Fruit fly (Drosophila melanogaster) Kc167 (cell line): ENCODE measurements around the gene CG13775.

Source experiments
- Myc ChIP-seq: fragments of >200 bp; optimal IDR thresholded peaks from 2 replicates; lab custom pipeline; 2017; ENCODE audit warnings: missing external identifiers
- Sin3A ChIP-seq: fragments of >200 bp; optimal IDR thresholded peaks from 2 replicates; lab custom pipeline; 2018; ENCODE audit warnings: missing external identifiers
- h ChIP-seq: fragments of >200 bp; optimal IDR thresholded peaks from 3 replicates; lab custom pipeline; 2018; ENCODE audit warnings: missing external identifiers
- insv ChIP-seq: fragments of >200 bp; optimal IDR thresholded peaks from 3 replicates; lab custom pipeline; 2018; ENCODE audit warnings: missing external identifiers
- psq ChIP-seq: fragments of >200 bp; optimal IDR thresholded peaks from 2 replicates; lab custom pipeline; 2017; ENCODE audit warnings: missing external identifiers
- ttk ChIP-seq: sonication (Bioruptor generic); optimal IDR thresholded peaks from 2 replicates; lab custom pipeline; 2017; ENCODE audit warnings: missing external identifiers

CG13775 gene

DNA sequence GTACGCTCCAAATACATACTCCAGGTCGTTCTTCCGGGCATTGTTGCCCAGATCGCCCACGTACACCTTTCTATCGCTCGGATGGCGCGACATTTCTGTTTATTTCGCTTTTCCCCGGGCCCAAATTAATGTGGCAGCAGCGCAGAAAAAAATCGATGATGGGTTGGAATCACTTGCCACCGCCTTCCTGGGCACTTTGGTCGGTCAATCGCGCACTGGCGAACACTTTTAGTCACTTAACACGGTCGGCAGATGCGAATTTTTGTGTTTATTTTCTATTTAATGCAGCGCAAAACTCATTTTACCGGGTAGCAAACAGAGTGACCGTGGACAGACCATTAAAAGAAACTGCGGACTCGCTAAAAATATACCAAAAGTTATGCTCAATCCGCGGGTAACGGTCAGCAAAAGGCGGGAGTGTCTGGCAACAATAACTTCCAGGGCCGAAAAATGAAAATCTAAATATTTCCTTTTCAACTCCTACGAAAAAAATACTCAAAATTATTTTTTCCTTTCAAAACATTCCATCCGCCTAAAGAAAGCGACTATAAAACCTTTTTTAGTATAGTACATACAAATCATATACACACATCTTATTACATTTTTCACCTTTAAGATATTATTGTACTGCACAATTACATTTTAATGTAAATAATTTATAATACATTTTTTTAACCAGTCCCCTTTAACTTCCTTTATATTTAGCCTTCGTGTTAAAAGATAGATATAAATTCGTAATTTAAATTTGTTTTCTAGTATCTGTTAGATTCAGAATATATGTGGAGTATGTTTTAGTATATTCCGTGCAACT, 36.7 kb downstream of the CG13775 start, which contains the start of gene x16:
Gene x16, minus strand, starts transcription at position 361 of the 811 bp plus-strand sequence.
- TF ChIP-seq ttk (no peak), insv (no peak), psq (lab: Kevin White, UChicago) (no peak), h (lab: Kevin White, UChicago) (no peak), Sin3A (lab: Kevin White, UChicago) (no peak), Myc (lab: Kevin White, UChicago) (no peak)

dm6 chr2L:6919203-6919849, 37.4 kb downstream of the CG13775 start:
- TF ChIP-seq insv (no peak), psq (lab: Kevin White, UChicago) (no peak), Myc (lab: Kevin White, UChicago) (no peak), ttk (no peak), h (lab: Kevin White, UChicago) (no peak), Sin3A (lab: Kevin White, UChicago) (no peak)

DNA sequence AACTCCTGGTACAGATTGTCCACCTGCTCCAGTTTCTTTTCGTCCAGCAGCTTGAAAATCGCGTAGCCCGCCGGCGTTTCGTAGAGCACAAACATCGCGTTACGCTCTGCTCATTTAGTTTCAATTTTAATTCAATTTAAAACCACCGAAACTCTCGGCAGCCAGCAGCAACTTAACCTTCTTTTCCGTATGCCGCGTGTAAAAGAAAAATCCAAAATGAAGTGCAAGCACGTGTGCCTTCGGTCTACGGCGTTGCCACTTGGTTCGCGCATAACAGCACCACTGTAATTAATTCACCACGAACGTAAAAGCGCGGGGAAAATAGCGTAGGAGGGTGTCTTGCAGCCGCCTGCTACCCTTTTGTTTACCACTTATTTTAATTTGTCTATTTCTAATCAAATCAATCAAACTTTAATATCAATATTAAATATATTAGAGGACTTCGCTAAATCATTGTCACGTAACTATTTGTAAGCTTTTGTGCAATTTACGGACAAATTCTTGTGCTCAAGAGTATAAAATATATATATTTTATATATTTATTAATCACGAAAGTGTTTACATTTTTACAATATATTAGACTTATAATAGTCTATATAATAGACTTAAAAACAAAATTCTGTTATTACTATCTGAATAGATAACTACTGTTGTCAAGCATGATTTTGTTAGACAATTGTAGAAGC, 38.1 kb downstream of the CG13775 start, which contains the start of gene nop5:
Gene nop5, minus strand, starts transcription at position 227 of the 686 bp plus-strand sequence.
- TF ChIP-seq Sin3A (lab: Kevin White, UChicago), result no peak

DNA sequence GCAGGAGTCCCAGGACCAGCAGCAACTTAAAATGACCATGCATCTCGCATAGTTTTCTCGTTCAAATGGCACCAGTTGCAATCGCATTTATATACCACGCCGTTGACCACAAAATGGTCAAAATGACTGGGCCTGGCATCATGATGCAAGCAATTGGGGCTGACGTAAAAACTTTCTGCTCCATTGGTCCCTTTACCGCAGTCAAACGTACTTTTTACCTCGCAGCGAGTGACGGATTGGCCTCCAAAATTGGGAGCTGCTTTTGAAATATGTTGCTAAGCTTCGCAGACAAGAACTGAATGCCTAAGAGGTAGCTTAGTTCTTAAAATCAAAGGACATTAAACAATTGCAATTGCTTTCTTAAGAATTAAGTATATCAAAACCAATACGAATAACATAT, 40.4 kb downstream of the CG13775 start, which contains the start of gene CG32829:
Gene CG32829, minus strand, starts transcription at position 101 of the 400 bp plus-strand sequence.
- TF ChIP-seq h (lab: Kevin White, UChicago) (no peak), Myc (lab: Kevin White, UChicago) (no peak), Sin3A (lab: Kevin White, UChicago) (no peak), insv (no peak), psq (lab: Kevin White, UChicago) (no peak), ttk (no peak)

dm6 chr2L:6913964-6914363, 42.8 kb downstream of the CG13775 start, which contains the start of gene Wee1:
Wee1 (minus strand) TSS chr2L:6914138.
- TF ChIP-seq psq (lab: Kevin White, UChicago), result no peak
- TF ChIP-seq Sin3A (lab: Kevin White, UChicago), result no peak
- no peak for TF ChIP-seq ttk
- TF ChIP-seq insv, result no peak
- TF ChIP-seq Myc (lab: Kevin White, UChicago), result no peak
- TF ChIP-seq h (lab: Kevin White, UChicago), result no peak

DNA sequence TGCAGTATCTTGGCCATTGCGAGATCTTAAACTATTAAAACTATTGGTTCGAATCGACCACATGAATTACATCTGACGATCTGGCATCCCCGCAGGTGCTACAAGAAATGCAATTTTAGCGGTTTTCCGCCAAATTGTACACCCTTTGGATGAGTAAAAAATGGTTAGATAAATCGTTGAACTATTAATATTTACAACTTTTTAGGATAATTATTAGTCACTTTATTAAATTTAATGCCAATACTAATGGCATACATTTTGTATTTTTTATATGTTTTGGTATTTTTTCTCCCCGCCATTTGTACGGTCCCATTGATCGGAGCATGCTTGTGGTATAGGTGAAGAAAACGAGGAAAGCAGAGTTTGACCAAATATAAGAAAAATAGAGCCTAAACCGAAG, 49.0 kb downstream of the CG13775 start, which contains the start of the genes Polr1F and Rat1:
Gene Polr1F, minus strand, starts transcription at position 84 of the 400 bp plus-strand sequence.
Gene Rat1, plus strand, starts transcription at position 323 of the 400 bp plus-strand sequence.
- no peak for TF ChIP-seq h (lab: Kevin White, UChicago)
- no peak for TF ChIP-seq Myc (lab: Kevin White, UChicago)
- TF ChIP-seq psq (lab: Kevin White, UChicago), result no peak
- no peak for TF ChIP-seq insv
- TF ChIP-seq Sin3A (lab: Kevin White, UChicago), result no peak
- no peak for TF ChIP-seq ttk
